Fruit fly (Drosophila melanogaster): ENCODE results near the gene cyr.
A peak's percentile ranks its signal among the peaks of the same experiment; 100 is the strongest.

Gene cyr

DNA sequence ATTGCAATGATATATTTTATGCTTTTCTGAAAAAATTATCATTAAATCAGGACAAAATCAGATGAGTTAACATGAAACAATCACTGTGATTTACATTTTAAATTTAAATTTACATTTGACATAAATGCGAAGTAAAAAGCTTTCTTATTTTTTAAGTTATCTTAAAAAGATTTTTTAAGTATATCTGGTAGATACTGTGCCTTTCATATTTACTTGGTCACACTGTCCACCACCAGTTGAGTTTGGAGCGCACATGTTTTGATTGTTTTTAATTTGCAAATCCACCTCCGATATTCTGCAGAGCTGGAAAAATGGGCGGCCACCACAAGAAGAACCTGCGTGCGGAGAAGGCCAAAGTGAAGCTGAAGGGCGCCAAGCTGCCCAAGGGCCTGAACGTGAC is 18.7 kb downstream of the cyr start, which contains the start of gene CG1575:
TSS of gene CG1575 (plus strand) at position 200 of the 400 bp plus-strand sequence.
- TF ChIP-seq noc (tag; optimal IDR thresholded peaks at IDR 0.05): no peak

DNA sequence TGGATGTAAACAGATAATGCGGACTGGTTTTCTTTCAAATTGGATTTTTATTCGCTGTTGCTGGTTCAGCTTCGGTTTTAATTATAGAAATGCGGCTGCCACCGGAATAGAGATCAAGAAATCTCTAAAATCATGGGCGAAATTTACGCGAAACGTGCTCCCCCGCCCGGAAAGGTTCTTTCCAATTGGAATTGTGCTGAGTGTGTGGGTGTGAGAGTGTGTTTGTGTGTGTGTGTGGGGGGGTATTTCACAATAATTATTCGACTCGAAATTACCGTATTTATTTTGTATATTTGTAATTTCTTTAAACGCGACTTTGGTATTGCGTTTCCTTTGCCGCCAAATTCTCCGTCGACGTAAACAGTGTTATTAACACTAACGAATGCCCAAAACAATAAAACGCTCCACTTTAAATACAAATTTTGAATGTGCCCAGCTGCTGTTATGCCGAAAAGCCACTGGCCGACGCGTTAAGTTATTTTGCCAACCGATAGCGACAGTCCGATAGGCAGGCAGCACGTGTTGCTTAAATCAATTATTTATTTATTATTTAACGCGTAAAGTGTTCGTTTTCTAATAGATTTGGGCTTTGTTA is 19.7 kb downstream of the cyr start, which contains the start of gene Gclc:
TSS of gene Gclc (minus strand) at position 431 of the 595 bp plus-strand sequence.
- TF ChIP-seq noc (tag; optimal IDR thresholded peaks at IDR 0.05): peak; percentile 17

DNA sequence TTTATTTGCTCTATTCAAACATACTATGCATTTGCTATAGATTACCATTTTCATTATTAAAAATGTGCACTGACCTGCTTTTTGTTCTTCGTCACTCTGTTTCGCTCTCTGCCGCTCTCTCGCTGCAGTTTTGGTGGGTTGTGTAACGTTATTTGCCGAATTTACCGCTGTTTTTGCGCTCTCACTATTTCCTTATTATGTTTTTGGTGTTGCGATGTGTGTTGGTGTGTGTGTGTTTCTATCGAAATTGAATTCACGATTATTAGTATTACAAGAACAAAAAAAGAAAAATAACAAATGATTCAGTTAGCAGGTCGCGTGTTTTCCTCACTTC is 20.2 kb downstream of the cyr start:
- TF ChIP-seq noc (tag; optimal IDR thresholded peaks at IDR 0.05): no peak

dm6 chrX:8114476-8115342 is 20.8 kb downstream of the cyr start:
- peak; percentile 77 for TF ChIP-seq noc (tag; optimal IDR thresholded peaks at IDR 0.05)

DNA sequence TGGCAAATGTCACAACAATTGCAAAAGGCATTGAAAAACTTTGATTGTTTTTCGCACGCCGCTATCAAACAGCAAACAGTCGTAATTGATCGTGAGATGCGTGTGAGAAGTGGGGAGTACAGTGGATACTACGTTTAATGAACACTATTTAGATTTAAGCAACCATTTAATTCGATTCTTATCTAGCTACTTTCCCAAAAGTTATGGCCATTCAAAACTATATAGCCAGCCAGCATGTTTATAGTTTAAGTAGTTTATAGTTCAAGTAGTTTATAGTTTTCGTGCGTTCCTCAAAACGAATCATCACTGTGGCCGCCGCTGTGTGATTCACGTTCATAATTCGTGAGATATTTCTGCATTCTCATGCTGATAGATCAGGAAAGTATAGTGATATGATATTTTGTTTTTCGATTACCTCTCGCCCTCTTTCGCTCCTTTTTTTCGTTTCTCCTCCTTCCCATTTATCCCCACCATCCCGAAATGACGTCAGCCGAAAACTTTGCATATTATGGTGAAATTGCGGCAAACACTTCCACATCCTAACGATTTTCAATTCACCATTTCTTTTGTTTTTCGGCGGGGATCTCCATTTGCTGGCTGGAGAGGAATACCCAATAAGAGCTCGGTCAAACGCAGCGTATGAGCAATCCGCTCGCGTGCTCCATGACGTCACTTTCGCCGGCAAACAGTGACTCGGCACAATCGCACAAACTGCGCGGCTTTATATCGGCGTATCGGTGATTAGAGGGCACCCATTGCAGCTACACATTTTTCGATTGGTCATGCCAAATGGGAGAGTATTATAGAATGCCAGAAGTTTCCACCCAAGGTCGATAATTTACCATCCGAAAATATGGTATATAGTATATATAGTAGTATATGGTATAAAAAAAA is 21.9 kb downstream of the cyr start:
- TF ChIP-seq noc (tag; optimal IDR thresholded peaks at IDR 0.05): peak; percentile 93

DNA sequence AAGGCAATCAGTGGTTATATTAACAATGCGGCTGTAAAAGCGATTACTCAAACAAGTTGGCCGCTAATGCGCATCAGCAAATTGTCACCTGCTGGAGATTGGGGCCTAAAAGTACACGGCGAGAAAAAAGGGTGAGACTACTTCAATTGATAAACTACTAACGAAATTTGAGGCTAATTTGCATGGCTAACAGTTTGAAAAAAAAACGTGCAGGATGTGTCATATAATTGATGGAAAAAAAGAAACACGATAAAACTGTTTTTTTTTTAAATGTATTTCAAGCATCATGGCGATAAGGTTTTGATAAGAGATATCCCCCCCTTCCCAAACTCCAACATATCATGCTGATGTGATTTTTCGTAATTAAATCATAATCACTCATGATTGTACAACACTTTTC is 22.8 kb downstream of the cyr start:
- peak; percentile 43 for TF ChIP-seq noc (tag; optimal IDR thresholded peaks at IDR 0.05)

DNA sequence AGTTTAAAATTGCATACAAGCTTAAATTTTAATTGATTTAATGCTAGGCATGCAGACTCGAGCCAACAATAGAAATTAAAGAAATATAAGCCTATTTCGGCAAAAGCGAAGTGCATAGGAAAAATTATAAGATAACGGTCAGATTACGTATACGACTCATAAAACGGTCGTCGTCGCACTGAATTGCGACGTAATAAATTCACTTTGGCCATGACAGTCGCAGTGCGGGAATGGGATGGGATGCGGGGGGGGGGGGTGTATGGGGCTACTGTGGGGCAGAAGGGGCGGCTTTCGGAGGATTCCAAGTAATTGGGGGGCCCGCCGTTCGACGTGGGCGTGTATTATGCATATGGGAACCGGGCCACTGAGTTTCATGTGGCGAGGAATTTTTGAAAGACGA is 24.5 kb downstream of the cyr start:
- TF ChIP-seq noc (tag; optimal IDR thresholded peaks at IDR 0.05): no peak

DNA sequence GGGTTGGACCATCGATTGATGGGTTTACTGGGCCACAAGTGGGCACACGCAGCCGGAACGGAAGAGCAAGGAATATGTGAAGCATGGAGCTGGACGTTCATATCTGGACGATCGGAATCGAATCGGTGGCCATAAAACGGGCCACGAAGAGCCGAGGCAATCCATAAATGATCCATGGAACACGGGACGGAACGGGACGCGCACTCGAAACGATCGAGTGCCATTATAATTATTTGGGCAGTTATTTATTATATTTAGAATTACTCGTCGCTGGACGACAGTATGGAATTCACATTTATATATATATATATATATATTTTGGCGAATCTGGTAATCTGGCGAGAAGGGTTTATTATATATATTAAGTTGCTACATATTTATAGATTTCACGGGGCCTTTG is 27.6 kb downstream of the cyr start:
- TF ChIP-seq noc (tag; optimal IDR thresholded peaks at IDR 0.05): no peak

DNA sequence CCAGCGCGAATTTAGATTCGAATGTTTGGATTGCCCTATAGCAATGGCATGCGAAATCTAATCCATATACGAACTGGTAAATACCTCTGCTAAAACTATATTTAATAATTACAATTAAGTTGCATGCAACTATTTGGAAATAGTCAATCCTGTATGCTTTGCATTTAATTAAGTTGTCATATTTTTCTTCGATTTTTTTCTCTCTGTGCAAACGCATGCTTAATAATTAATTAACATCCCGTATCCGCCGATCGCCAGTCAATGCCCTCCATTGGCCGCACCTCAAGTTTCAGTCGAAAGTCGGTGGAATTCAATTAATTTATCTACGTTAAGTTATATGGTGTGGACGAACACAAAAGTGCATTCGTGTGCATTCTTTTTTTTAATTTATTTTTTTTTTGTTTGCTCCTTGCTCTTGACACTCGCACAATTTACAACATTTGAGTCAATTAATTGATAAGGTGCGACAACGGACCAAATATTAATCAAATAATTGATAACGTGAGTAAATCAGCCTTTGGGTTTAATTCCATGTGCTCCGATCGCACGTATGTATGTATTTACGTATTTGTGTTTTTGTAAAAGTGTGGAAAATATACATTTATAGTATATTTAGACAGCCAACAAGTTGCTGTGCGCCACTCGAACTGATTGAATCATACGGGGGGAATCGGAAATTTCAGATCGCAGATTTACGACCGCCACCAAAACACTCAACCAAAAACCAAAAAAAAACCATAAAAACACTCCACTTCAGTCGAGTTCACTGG is 29.0 kb downstream of the cyr start:
- TF ChIP-seq noc (tag; optimal IDR thresholded peaks at IDR 0.05): peak; percentile 34

DNA sequence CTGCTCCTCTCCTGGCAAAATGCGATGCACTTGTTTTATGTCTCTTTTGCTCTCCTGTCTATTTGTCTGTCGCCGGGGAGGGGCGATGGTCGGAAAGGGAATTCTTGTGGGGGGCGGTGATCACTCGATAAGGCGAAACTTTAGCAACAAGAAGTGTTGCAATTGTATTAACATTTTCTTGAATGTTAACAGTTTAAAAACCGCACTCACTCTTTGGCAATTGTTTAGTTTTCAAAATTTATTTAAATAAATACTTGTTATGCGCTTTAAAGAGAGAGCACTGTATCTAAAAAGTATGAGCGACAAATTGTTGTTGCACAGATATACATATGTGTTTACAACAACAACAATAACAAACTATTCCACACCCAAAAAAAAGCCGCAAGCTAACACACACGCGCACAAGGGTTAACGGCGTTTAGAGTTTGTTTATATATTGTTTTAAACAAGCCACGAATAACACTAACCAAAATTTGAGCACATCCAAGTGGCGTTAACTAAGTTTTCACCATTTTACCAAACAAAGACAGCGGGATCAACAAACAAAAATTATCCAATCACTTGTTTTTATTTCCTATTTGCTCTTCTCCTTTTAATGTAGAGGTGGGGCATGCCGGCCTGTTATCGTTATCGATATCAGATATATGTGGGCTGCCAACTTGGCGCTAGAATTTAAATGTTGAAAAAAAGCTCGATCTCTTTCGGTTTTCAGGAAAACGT is 33.9 kb downstream of the cyr start, which contains the start of gene CG2258:
TSS of gene CG2258 (minus strand) at position 617 of the 720 bp plus-strand sequence.
- TF ChIP-seq noc (tag; optimal IDR thresholded peaks at IDR 0.05): peak; percentile 92

DNA sequence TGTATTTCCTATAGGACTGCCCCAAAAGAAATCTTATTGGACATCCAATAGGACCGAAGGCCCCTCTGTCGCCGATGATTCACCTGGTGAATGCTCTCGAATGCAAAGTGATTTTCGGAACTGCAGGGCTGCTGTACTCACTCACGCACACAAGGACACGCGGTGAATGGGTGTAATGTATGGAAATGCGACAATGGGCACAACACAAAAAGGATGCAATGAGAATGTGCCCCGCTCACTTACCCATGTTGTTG is 34.8 kb downstream of the cyr start:
- no peak for TF ChIP-seq noc (tag; optimal IDR thresholded peaks at IDR 0.05)

DNA sequence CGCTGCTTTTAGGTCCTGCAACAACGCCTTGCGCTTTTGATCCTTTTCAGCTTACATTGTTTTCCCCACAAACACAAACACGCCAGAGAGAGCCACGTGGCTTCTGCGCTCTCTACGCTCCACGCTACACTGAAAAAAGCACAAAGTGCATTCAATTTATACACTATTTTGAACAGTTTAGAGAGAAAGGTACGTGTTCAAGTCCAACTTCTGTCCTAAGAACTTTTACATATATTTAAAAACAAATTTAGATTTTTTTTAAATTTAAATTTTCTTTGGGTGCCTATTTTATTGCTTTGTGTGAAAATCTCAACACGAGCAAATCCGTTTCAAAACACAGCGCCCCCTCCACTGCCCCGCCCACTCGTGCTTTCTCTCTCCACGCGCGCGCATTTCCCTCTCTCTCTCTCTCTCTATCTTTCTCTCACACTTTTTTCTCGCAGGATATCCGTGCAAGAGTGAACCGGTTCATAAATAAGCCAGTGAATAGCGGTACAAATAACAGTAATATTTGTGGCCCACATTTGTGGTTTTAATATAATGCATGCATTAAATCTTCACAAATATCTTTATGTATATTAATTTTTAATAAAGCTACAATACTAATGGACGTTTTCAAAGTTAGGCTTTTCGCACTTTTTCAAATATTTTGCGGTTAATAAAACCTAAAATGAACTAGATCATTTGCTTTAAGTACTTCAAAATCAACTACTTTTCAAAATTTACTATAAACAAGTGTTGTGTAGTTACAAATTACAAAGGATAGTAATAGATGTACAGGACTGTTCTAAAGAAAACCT is 35.3 kb downstream of the cyr start:
- peak; percentile 14 for TF ChIP-seq noc (tag; optimal IDR thresholded peaks at IDR 0.05)

- no peak for TF ChIP-seq noc (tag; optimal IDR thresholded peaks at IDR 0.05)
Observed at dm6 chrX:8093722-8094177, 41.8 kb downstream of the cyr start, which contains the start of gene UbcE2H. UbcE2H (minus strand) TSS chrX:8094064.
